Worm (Caenorhabditis elegans): ENCODE results near the gene K10C2.7.

The K10C2.7 gene

ce11 chrX:6443373-6443772 is at the start of gene K10C2.7:
Gene K10C2.7, minus strand, starts transcription at chrX:6443473.
- no peak for TF ChIP-seq pbrm-1 (GFP tag; IDR thresholded peaks at IDR 0.05)
- TF ChIP-seq cebp-2 (GFP tag; IDR thresholded peaks at IDR 0.05), result no peak
- TF ChIP-seq F37B4.10 (GFP tag; IDR thresholded peaks at IDR 0.05), result no peak
- TF ChIP-seq Y95B8A.8 (GFP tag; IDR thresholded peaks at IDR 0.05), result no peak
- TF ChIP-seq nfya-1 (tag; optimal IDR thresholded peaks at IDR 0.05; ENCODE audit: borderline replicate concordance, insufficient read depth), result no peak
- TF ChIP-seq egrh-3 (GFP tag; IDR thresholded peaks at IDR 0.05), result no peak
- no peak for TF ChIP-seq attf-3 (GFP tag; conservative IDR thresholded peaks at IDR 0.05)
- TF ChIP-seq F10E7.11 (tag; optimal IDR thresholded peaks at IDR 0.05), result no peak
- TF ChIP-seq ets-4 (GFP tag; optimal IDR thresholded peaks at IDR 0.05), result no peak
- TF ChIP-seq lin-54 (GFP tag; optimal IDR thresholded peaks at IDR 0.05), result no peak
- TF ChIP-seq madf-10 (tag; optimal IDR thresholded peaks at IDR 0.05), result no peak

- TF ChIP-seq hlh-26 (GFP tag; conservative IDR thresholded peaks at IDR 0.05) (no peak), B0019.2 (GFP tag; conservative IDR thresholded peaks at IDR 0.05) (no peak), ztf-28 (GFP tag; IDR thresholded peaks at IDR 0.05) (no peak), ZK185.1 (tag; optimal IDR thresholded peaks at IDR 0.05; ENCODE audit: poor library complexity, severe bottlenecking) (no peak), snpc-1.1 (tag; optimal IDR thresholded peaks at IDR 0.05; ENCODE audit: insufficient read depth) (no peak), ceh-91 (GFP tag; IDR thresholded peaks at IDR 0.05) (no peak), sptf-2 (GFP tag; optimal IDR thresholded peaks at IDR 0.05) (no peak), lag-1 (GFP tag; IDR thresholded peaks at IDR 0.05) (no peak), Y56A3A.18 (GFP tag; IDR thresholded peaks at IDR 0.05) (no peak), K11D2.4 (GFP tag; IDR thresholded peaks at IDR 0.05) (no peak), lin-54 (GFP tag; optimal IDR thresholded peaks at IDR 0.05) (no peak), C06A6.2 (GFP tag; conservative IDR thresholded peaks at IDR 0.05) (no peak), ccch-3 (GFP tag; optimal IDR thresholded peaks at IDR 0.05) (no peak), Y53F4B.3 (GFP tag; IDR thresholded peaks at IDR 0.05) (no peak), pbrm-1 (GFP tag; IDR thresholded peaks at IDR 0.05) (no peak)
Observed at ce11 chrX:6484780-6485179, 41.5 kb upstream of the K10C2.7 start, which contains the start of gene gar-1. Gene gar-1, minus strand, starts transcription at chrX:6484880.

- TF ChIP-seq snpc-3.4 (tag; optimal IDR thresholded peaks at IDR 0.05) (no peak), pbrm-1 (GFP tag; IDR thresholded peaks at IDR 0.05) (no peak), madf-6 (GFP tag; IDR thresholded peaks at IDR 0.05) (no peak), snpc-4 (GFP tag; optimal IDR thresholded peaks at IDR 0.05) (no peak), snpc-4 (tag; optimal IDR thresholded peaks at IDR 0.05) (no peak), zim-3 (tag; optimal IDR thresholded peaks at IDR 0.05) (no peak), mes-4 (tag; optimal IDR thresholded peaks at IDR 0.05) (no peak)
Observed at ce11 chrX:6476540-6476939, 33.3 kb upstream of the K10C2.7 start, which contains the start of gene C15B12.1. Gene C15B12.1, plus strand, starts transcription at chrX:6476810.

ce11 chrX:6473698-6474314 is 30.5 kb upstream of the K10C2.7 start, which contains the start of the genes C15B12.4 and C15B12.8:
Gene C15B12.4, minus strand, starts transcription at chrX:6473748.
Gene C15B12.8, plus strand, starts transcription at chrX:6474264.
- TF ChIP-seq Y56A3A.18 (GFP tag; IDR thresholded peaks at IDR 0.05) (no peak), T07F8.4 (tag; optimal IDR thresholded peaks at IDR 0.05) (no peak), ztf-18 (tag; optimal IDR thresholded peaks at IDR 0.05) (no peak), akir-1 (GFP tag; optimal IDR thresholded peaks at IDR 0.05) (no peak), B0261.1 (tag; optimal IDR thresholded peaks at IDR 0.05) (no peak), hlh-12 (tag; optimal IDR thresholded peaks at IDR 0.05) (no peak), sdz-38 (tag; optimal IDR thresholded peaks at IDR 0.05) (no peak), D2030.7 (GFP tag; IDR thresholded peaks at IDR 0.05) (no peak), chd-7 (tag; optimal IDR thresholded peaks at IDR 0.05) (no peak)
